Fruit fly (Drosophila melanogaster): Measurements from ENCODE around the gene lds.

lds gene

DNA sequence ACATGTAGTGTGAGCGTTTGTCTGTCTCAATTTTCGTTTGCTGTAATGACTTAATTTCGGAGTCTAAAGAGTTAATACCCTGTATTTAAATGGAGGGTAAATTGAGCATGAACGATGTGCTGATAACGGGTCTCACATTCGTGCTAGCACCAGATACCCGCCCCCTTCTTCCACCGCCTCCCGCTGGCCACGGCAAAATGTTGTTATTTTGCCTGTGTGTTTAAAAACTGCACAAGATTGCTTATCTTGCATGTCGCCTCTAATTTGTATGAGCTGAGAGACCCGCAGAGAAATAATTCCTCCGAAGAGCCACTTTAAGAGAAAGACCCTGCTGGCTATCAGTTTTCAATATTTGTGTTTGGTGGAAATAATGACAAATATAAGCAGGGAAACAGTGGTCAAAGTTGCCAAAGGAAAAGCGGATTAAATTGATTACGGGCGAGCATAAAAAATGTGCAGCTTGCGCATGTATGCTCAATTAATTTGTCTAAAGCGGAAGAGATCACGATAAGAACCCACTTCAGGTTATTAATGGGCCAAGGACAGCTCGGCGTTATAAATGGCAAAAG is 44.6 kb downstream of the lds start (continued):
- TF ChIP-seq CHES-1-like (GFP tag; optimal IDR thresholded peaks at IDR 0.05) (no peak), dimm (GFP tag; IDR thresholded peaks at IDR 0.05) (no peak), CG4854 (GFP tag; optimal IDR thresholded peaks at IDR 0.05) (no peak), CG3995 (GFP tag; optimal IDR thresholded peaks at IDR 0.05) (no peak), Bteb2 (GFP tag; optimal IDR thresholded peaks at IDR 0.05) (no peak), Asciz (GFP tag; optimal IDR thresholded peaks at IDR 0.05) (peak; percentile 15), cato (GFP tag; optimal IDR thresholded peaks at IDR 0.05; ENCODE audit: borderline replicate concordance) (no peak), slou (GFP tag; optimal IDR thresholded peaks at IDR 0.05) (no peak), lbe (GFP tag; optimal IDR thresholded peaks at IDR 0.05) (no peak), HHEX (GFP tag; optimal IDR thresholded peaks at IDR 0.05) (no peak), CG6854 (GFP tag; optimal IDR thresholded peaks at IDR 0.05) (no peak), usp (GFP tag; optimal IDR thresholded peaks at IDR 0.05) (no peak), Nf-YA (GFP tag; IDR thresholded peaks at IDR 0.05) (no peak), CG15696 (tag; optimal IDR thresholded peaks at IDR 0.05) (peak; percentile 13), yki (optimal IDR thresholded peaks at IDR 0.05) (no peak), z (GFP tag; IDR thresholded peaks at IDR 0.05) (0 out of 3 replicates have a peak, but pooled peaks have one; percentile 14), CG15514 (GFP tag; optimal IDR thresholded peaks at IDR 0.05) (no peak), tll (GFP tag; optimal IDR thresholded peaks at IDR 0.05) (no peak), Blimp-1 (GFP tag; optimal IDR thresholded peaks at IDR 0.05) (no peak), CG15011 (GFP tag; optimal IDR thresholded peaks at IDR 0.05) (no peak), Opbp (GFP tag; IDR thresholded peaks at IDR 0.05; ENCODE audit: partially characterized antibody) (no peak), nerfin-1 (tag; optimal IDR thresholded peaks at IDR 0.05) (peak; percentile 3), Doc2 (GFP tag; IDR thresholded peaks at IDR 0.05) (no peak), CG1603 (tag; optimal IDR thresholded peaks at IDR 0.05) (no peak), CG7745 (tag; optimal IDR thresholded peaks at IDR 0.05) (no peak), CG8924 (tag; optimal IDR thresholded peaks at IDR 0.05) (no peak), CrebB (tag; optimal IDR thresholded peaks at IDR 0.05) (no peak), bsh (GFP tag; optimal IDR thresholded peaks at IDR 0.05) (no peak), ewg (GFP tag; optimal IDR thresholded peaks at IDR 0.05) (no peak), CG15269 (tag; optimal IDR thresholded peaks at IDR 0.05) (no peak), CG9215 (GFP tag; IDR thresholded peaks at IDR 0.05) (no peak), bab2 (GFP tag; optimal IDR thresholded peaks at IDR 0.05) (no peak), unpg (GFP tag; optimal IDR thresholded peaks at IDR 0.05) (no peak), CG12219 (GFP tag; optimal IDR thresholded peaks at IDR 0.05) (no peak), CG1647 (GFP tag; optimal IDR thresholded peaks at IDR 0.05) (no peak), zen (tag; optimal IDR thresholded peaks at IDR 0.05) (no peak), CG10959 (GFP tag; IDR thresholded peaks at IDR 0.05) (no peak), gt (GFP tag; IDR thresholded peaks at IDR 0.05) (no peak), CG1024 (GFP tag; IDR thresholded peaks at IDR 0.05) (no peak), emc (GFP tag; optimal IDR thresholded peaks at IDR 0.05) (no peak), CG2120 (GFP tag; optimal IDR thresholded peaks at IDR 0.05) (no peak), CG14710 (tag; optimal IDR thresholded peaks at IDR 0.05) (no peak), Oaz (GFP tag; IDR thresholded peaks at IDR 0.05) (no peak), Myb (GFP tag; optimal IDR thresholded peaks at IDR 0.05) (no peak)

Measured in whole organism, embryonic.